Worm (Caenorhabditis elegans) whole organism, late embryonic: ENCODE data around the gene clec-56.

Experiments
- K09A11.1 ChIP-seq: sonication (generic microtip); optimal IDR thresholded peaks from 2 replicates; lab custom pipeline; 2017; ENCODE audit warnings: antibody characterized with exemption, mild to moderate bottlenecking, missing genetic modification characterization, missing compliant biosample characterization; ENCODE audit not compliant: insufficient read depth
- Y22D7AL.16 ChIP-seq: sonication (generic microtip); optimal IDR thresholded peaks from 2 replicates; lab custom pipeline; 2016; ENCODE audit warnings: missing genetic modification characterization, missing compliant biosample characterization
- ceh-14 ChIP-seq: sonication (generic microtip); optimal IDR thresholded peaks from 2 replicates; lab custom pipeline; 2016; ENCODE audit warnings: missing genotype, missing genetic modification characterization, missing compliant biosample characterization
- ceh-19 ChIP-seq: fragments of 200-800 bp; sonication (Bioruptor generic); optimal IDR thresholded peaks from 2 replicates; lab custom pipeline; 2018; ENCODE audit warnings: mild to moderate bottlenecking, missing genetic modification characterization, missing compliant biosample characterization
- ceh-2 ChIP-seq: sonication (generic microtip); optimal IDR thresholded peaks from 2 replicates; lab custom pipeline; 2016; ENCODE audit warnings: missing genotype, missing genetic modification characterization, missing compliant biosample characterization
- ceh-22 ChIP-seq: sonication (generic microtip); optimal IDR thresholded peaks from 2 replicates; lab custom pipeline; 2017; ENCODE audit warnings: missing biosample characterization, missing genetic modification characterization
- ceh-24 ChIP-seq: sonication (generic microtip); optimal IDR thresholded peaks from 2 replicates; lab custom pipeline; 2016; ENCODE audit warnings: mild to moderate bottlenecking, missing genetic modification characterization, missing compliant biosample characterization
- ceh-30 ChIP-seq: fragments of 150-350 bp; optimal IDR thresholded peaks from 2 replicates; lab custom pipeline; 2014; ENCODE audit warnings: missing biosample characterization, missing genetic modification characterization
- ceh-34 ChIP-seq: sonication (generic microtip); optimal IDR thresholded peaks from 2 replicates; lab custom pipeline; 2016; ENCODE audit warnings: mild to moderate bottlenecking, missing genetic modification characterization, missing compliant biosample characterization
- ceh-48 ChIP-seq: sonication (generic microtip); optimal IDR thresholded peaks from 2 replicates; lab custom pipeline; 2016; ENCODE audit warnings: missing genetic modification characterization, inconsistent platforms, missing compliant biosample characterization
- dmd-4 ChIP-seq: sonication (generic microtip); optimal IDR thresholded peaks from 2 replicates; lab custom pipeline; 2016; ENCODE audit warnings: borderline replicate concordance, missing genetic modification characterization, missing compliant biosample characterization
- dve-1 ChIP-seq: sonication (generic microtip); optimal IDR thresholded peaks from 2 replicates; lab custom pipeline; 2017; ENCODE audit warnings: antibody characterized with exemption, mild to moderate bottlenecking, missing genetic modification characterization, missing compliant biosample characterization
- elt-2 ChIP-seq: sonication (generic microtip); optimal IDR thresholded peaks from 2 replicates; lab custom pipeline; 2016; ENCODE audit warnings: missing genetic modification reagents, missing genetic modification characterization, missing compliant biosample characterization
- elt-4 ChIP-seq: sonication (generic microtip); optimal IDR thresholded peaks from 2 replicates; lab custom pipeline; 2016; ENCODE audit warnings: missing genetic modification characterization, missing compliant biosample characterization
- ets-4 ChIP-seq: sonication (generic microtip); optimal IDR thresholded peaks from 2 replicates; lab custom pipeline; 2016; ENCODE audit warnings: missing genetic modification characterization, missing compliant biosample characterization
- eyg-1 ChIP-seq: sonication (generic microtip); optimal IDR thresholded peaks from 2 replicates; lab custom pipeline; 2016; ENCODE audit warnings: missing genotype, missing genetic modification characterization, missing compliant biosample characterization
- gmeb-2 ChIP-seq: sonication (generic microtip); optimal IDR thresholded peaks from 2 replicates; lab custom pipeline; 2016; ENCODE audit warnings: missing genetic modification characterization, inconsistent platforms, missing compliant biosample characterization
- hlh-15 ChIP-seq: sonication (generic microtip); optimal IDR thresholded peaks from 2 replicates; lab custom pipeline; 2016; ENCODE audit warnings: missing genetic modification characterization, missing compliant biosample characterization
- hlh-30 ChIP-seq: sonication (generic microtip); optimal IDR thresholded peaks from 2 replicates; lab custom pipeline; 2017; ENCODE audit warnings: antibody characterized with exemption, missing genetic modification characterization, missing compliant biosample characterization; ENCODE audit not compliant: insufficient read depth
- lim-6 ChIP-seq: sonication (generic microtip); optimal IDR thresholded peaks from 2 replicates; lab custom pipeline; 2016; ENCODE audit warnings: missing genetic modification characterization, missing compliant biosample characterization
- lin-11 ChIP-seq: fragments of 200-800 bp; sonication (Bioruptor generic); optimal IDR thresholded peaks from 2 replicates; lab custom pipeline; 2018; ENCODE audit warnings: mild to moderate bottlenecking, missing genetic modification characterization, missing compliant biosample characterization
- madf-2 ChIP-seq: sonication (generic microtip); optimal IDR thresholded peaks from 2 replicates; lab custom pipeline; 2017; ENCODE audit warnings: missing genetic modification characterization, missing compliant biosample characterization
- nhr-232 ChIP-seq: sonication (generic microtip); optimal IDR thresholded peaks from 2 replicates; lab custom pipeline; 2016; ENCODE audit warnings: missing genetic modification characterization, missing compliant biosample characterization
- odd-2 ChIP-seq: sonication (generic microtip); optimal IDR thresholded peaks from 2 replicates; lab custom pipeline; 2017; ENCODE audit warnings: antibody characterized with exemption, mild to moderate bottlenecking, missing genetic modification characterization, missing compliant biosample characterization
- pat-9 ChIP-seq: fragments of 200-800 bp; sonication (Bioruptor generic); optimal IDR thresholded peaks from 2 replicates; lab custom pipeline; 2018; ENCODE audit warnings: mild to moderate bottlenecking, missing genetic modification characterization, moderate library complexity, missing compliant biosample characterization
- pax-1 ChIP-seq: fragments of 150-350 bp; optimal IDR thresholded peaks from 2 replicates; lab custom pipeline; 2014; ENCODE audit warnings: missing biosample characterization, missing genetic modification characterization
- pha-2 ChIP-seq: sonication (generic microtip); optimal IDR thresholded peaks from 2 replicates; lab custom pipeline; 2017; ENCODE audit warnings: mild to moderate bottlenecking, missing genetic modification characterization, missing compliant biosample characterization
- pqm-1 ChIP-seq: sonication (generic microtip); optimal IDR thresholded peaks from 2 replicates; lab custom pipeline; 2016; ENCODE audit warnings: missing genetic modification characterization, missing compliant biosample characterization
- ref-2 ChIP-seq: sonication (generic microtip); optimal IDR thresholded peaks from 2 replicates; lab custom pipeline; 2016; ENCODE audit warnings: missing genetic modification characterization, missing compliant biosample characterization
- sdc-2 ChIP-seq: sonication (generic microtip); optimal IDR thresholded peaks from 2 replicates; lab custom pipeline; 2016; ENCODE audit warnings: missing genotype, missing genetic modification characterization, missing compliant biosample characterization
- sox-2 ChIP-seq: fragments of 200-800 bp; sonication (Bioruptor generic); IDR thresholded peaks from 2 replicates; pipeline ENCODE4 v1.3.6; 2022; ENCODE audit warnings: missing genetic modification reagents, missing genetic modification characterization, missing compliant biosample characterization
- unc-3 ChIP-seq, 2 experiments: fragments of 200-800 bp in 1 of 2; sonication (Bioruptor generic) in 1 of 2; sonication (generic microtip) in 1 of 2; conservative IDR thresholded peaks in 1 of 2; optimal IDR thresholded peaks in 1 of 2; 2 replicates each; pipeline versions ENCODE4 v1.3.6 to Lab custom; 2016 to 2022; ENCODE audit warnings: missing compliant biosample characterization in 2 of 2, missing genetic modification characterization in 2 of 2, missing genetic modification reagents in 1 of 2
- unc-42 ChIP-seq: sonication (generic microtip); optimal IDR thresholded peaks from 2 replicates; lab custom pipeline; 2016; ENCODE audit warnings: missing genotype, missing genetic modification characterization, missing compliant biosample characterization
- unc-55 ChIP-seq: sonication (generic microtip); optimal IDR thresholded peaks from 2 replicates; lab custom pipeline; 2017; ENCODE audit warnings: missing biosample characterization, missing genetic modification reagents, missing genetic modification characterization
- unc-86 ChIP-seq: sonication (generic microtip); optimal IDR thresholded peaks from 2 replicates; lab custom pipeline; 2016; ENCODE audit warnings: missing genetic modification characterization, missing compliant biosample characterization
- ztf-16 ChIP-seq: sonication (generic microtip); optimal IDR thresholded peaks from 2 replicates; lab custom pipeline; 2017; ENCODE audit warnings: missing genetic modification characterization, missing compliant biosample characterization

Gene clec-56

ce11 chrV:14446453-14446852 lies 27.7 kb upstream of the clec-56 start:
- no peak for TF ChIP-seq sox-2 (GFP tag; lab: Robert Waterston, UW)
- no peak for TF ChIP-seq nhr-232 (tag; lab: Kevin White, UChicago)
- TF ChIP-seq sdc-2 (tag; lab: Kevin White, UChicago) = no peak

- TF ChIP-seq unc-55 (no peak), madf-2 (tag; lab: Kevin White, UChicago) (no peak), ceh-48 (tag; lab: Kevin White, UChicago) (no peak), elt-2 (peak; percentile 89)
Measured at ce11 chrV:14447240-14447763, 26.9 kb upstream of the clec-56 start, which contains the start of the genes dlat-1 and fntb-1. TSS of gene dlat-1 (minus strand) at chrV:14447290. TSS of gene fntb-1 (plus strand) at chrV:14447651.

- TF ChIP-seq gmeb-2 = no peak
- no peak for TF ChIP-seq ztf-16 (tag; lab: Kevin White, UChicago)
- no peak for TF ChIP-seq K09A11.1 (tag; lab: Kevin White, UChicago)
- TF ChIP-seq nhr-232 (tag; lab: Kevin White, UChicago) = no peak
- no peak for TF ChIP-seq sdc-2 (tag; lab: Kevin White, UChicago)
- no peak for TF ChIP-seq ceh-2 (tag; lab: Kevin White, UChicago)
- TF ChIP-seq ceh-48 (tag; lab: Kevin White, UChicago) = no peak
- no peak for TF ChIP-seq ets-4 (tag; lab: Kevin White, UChicago)
- TF ChIP-seq ref-2 (tag; lab: Kevin White, UChicago) = no peak
Measured at ce11 chrV:14448669-14449068, 25.5 kb upstream of the clec-56 start.

ce11 chrV:14449397-14449796 lies 24.8 kb upstream of the clec-56 start, which contains the start of gene F23B12.7:
TSS of gene F23B12.7 (plus strand) at chrV:14449697.
- no peak for TF ChIP-seq dve-1
- no peak for TF ChIP-seq pat-9 (tag; lab: Kevin White, UChicago)
- no peak for TF ChIP-seq madf-2 (tag; lab: Kevin White, UChicago)
- TF ChIP-seq ceh-34 = no peak
- TF ChIP-seq ceh-22 (tag; lab: Kevin White, UChicago) = no peak
- TF ChIP-seq unc-86 (tag; lab: Kevin White, UChicago) = no peak
- TF ChIP-seq lim-6 = no peak
- TF ChIP-seq ceh-14 (tag; lab: Kevin White, UChicago) = no peak
- TF ChIP-seq unc-55 = no peak

ce11 chrV:14456626-14457025 lies 17.6 kb upstream of the clec-56 start, which contains the start of gene bmk-1:
TSS of gene bmk-1 (minus strand) at chrV:14456984.
- TF ChIP-seq elt-2 (no peak), unc-42 (tag; lab: Kevin White, UChicago) (peak; percentile 48), sox-2 (GFP tag; lab: Robert Waterston, UW) (no peak)

- TF ChIP-seq ceh-19 (GFP tag; lab: Kevin White, UChicago) (no peak), ceh-2 (tag; lab: Kevin White, UChicago) (no peak), dve-1 (no peak), odd-2 (no peak), ceh-24 (tag; lab: Kevin White, UChicago) (no peak), Y22D7AL.16 (tag; lab: Kevin White, UChicago) (no peak), ceh-30 (no peak), hlh-30 (no peak), unc-3 (GFP tag; conservative IDR thresholded peaks at IDR 0.05; lab: Robert Waterston, UW) (no peak), unc-3 (tag; optimal IDR thresholded peaks at IDR 0.05; lab: Kevin White, UChicago) (no peak), pqm-1 (no peak), dmd-4 (tag; lab: Kevin White, UChicago) (no peak), hlh-15 (tag; lab: Kevin White, UChicago) (no peak), elt-4 (tag; lab: Kevin White, UChicago) (no peak), lin-11 (tag; lab: Kevin White, UChicago) (no peak), eyg-1 (tag; lab: Kevin White, UChicago) (no peak), pha-2 (tag; lab: Kevin White, UChicago) (no peak), pax-1 (tag; lab: Kevin White, UChicago) (no peak)
Measured at ce11 chrV:14457070-14457469, 17.1 kb upstream of the clec-56 start, which contains the start of gene coh-3. TSS of gene coh-3 (plus strand) at chrV:14457422.
